Worm (Caenorhabditis elegans) whole organism, L4/young adult: ENCODE measurements around the gene srh-295.

Experiments
- W03F9.2 ChIP-seq: fragments of 150-350 bp; optimal IDR thresholded peaks from 2 replicates; lab custom pipeline; 2014; ENCODE audit warnings: missing biosample characterization, missing genetic modification characterization
- dao-5 ChIP-seq: sonication (generic microtip); optimal IDR thresholded peaks from 2 replicates; lab custom pipeline; 2016; ENCODE audit warnings: missing genotype, missing genetic modification characterization, moderate library complexity, missing compliant biosample characterization
- him-1 ChIP-seq: sonication (generic microtip); optimal IDR thresholded peaks from 2 replicates; lab custom pipeline; 2016; ENCODE audit warnings: missing genotype, missing genetic modification reagents, missing genetic modification characterization, missing compliant biosample characterization

- TF ChIP-seq W03F9.2 (no peak), him-1 (no peak), dao-5 (tag; lab: Kevin White, UChicago) (no peak)
These were observed 20.2 kb downstream of the srh-295 start, which contains the start of gene clec-231 for ce11 chrV:15350615-15351014.
